Worm (Caenorhabditis elegans) whole organism, late embryonic: ENCODE measurements around the gene oac-48.
A peak's percentile ranks its signal among the peaks of the same experiment; 100 is the strongest.

Experiments
- C08G9.2 ChIP-seq: sonication (generic microtip); optimal IDR thresholded peaks from 2 replicates; lab custom pipeline; 2016; ENCODE audit warnings: mild to moderate bottlenecking, missing genetic modification characterization, moderate library complexity, missing compliant biosample characterization
- F13H6.1 ChIP-seq: sonication (generic microtip); optimal IDR thresholded peaks from 2 replicates; lab custom pipeline; 2016; ENCODE audit warnings: missing genetic modification characterization, missing compliant biosample characterization
- K02D7.2 ChIP-seq: sonication (generic microtip); optimal IDR thresholded peaks from 2 replicates; lab custom pipeline; 2017; ENCODE audit warnings: mild to moderate bottlenecking, missing genetic modification characterization, missing compliant biosample characterization
- T23F11.4 ChIP-seq: fragments of 200-800 bp; sonication (Bioruptor generic); optimal IDR thresholded peaks from 2 replicates; lab custom pipeline; 2018; ENCODE audit warnings: mild to moderate bottlenecking, missing genetic modification characterization, missing compliant biosample characterization
- ahr-1 ChIP-seq: sonication (generic microtip); optimal IDR thresholded peaks from 2 replicates; lab custom pipeline; 2016; ENCODE audit warnings: missing genetic modification characterization, missing compliant biosample characterization
- ceh-14 ChIP-seq: sonication (generic microtip); optimal IDR thresholded peaks from 2 replicates; lab custom pipeline; 2016; ENCODE audit warnings: missing genotype, missing genetic modification characterization, missing compliant biosample characterization
- ceh-19 ChIP-seq: fragments of 200-800 bp; sonication (Bioruptor generic); optimal IDR thresholded peaks from 2 replicates; lab custom pipeline; 2018; ENCODE audit warnings: mild to moderate bottlenecking, missing genetic modification characterization, missing compliant biosample characterization
- ceh-24 ChIP-seq: sonication (generic microtip); optimal IDR thresholded peaks from 2 replicates; lab custom pipeline; 2016; ENCODE audit warnings: mild to moderate bottlenecking, missing genetic modification characterization, missing compliant biosample characterization
- ceh-30 ChIP-seq: fragments of 150-350 bp; optimal IDR thresholded peaks from 2 replicates; lab custom pipeline; 2014; ENCODE audit warnings: missing biosample characterization, missing genetic modification characterization
- ceh-34 ChIP-seq: sonication (generic microtip); optimal IDR thresholded peaks from 2 replicates; lab custom pipeline; 2016; ENCODE audit warnings: mild to moderate bottlenecking, missing genetic modification characterization, missing compliant biosample characterization
- ceh-48 ChIP-seq: sonication (generic microtip); optimal IDR thresholded peaks from 2 replicates; lab custom pipeline; 2016; ENCODE audit warnings: missing genetic modification characterization, inconsistent platforms, missing compliant biosample characterization
- ceh-6 ChIP-seq: fragments of 200-800 bp; sonication (Bioruptor generic); optimal IDR thresholded peaks from 2 replicates; lab custom pipeline; 2018; ENCODE audit warnings: mild to moderate bottlenecking, missing genetic modification characterization, missing compliant biosample characterization
- che-1 ChIP-seq: sonication (generic microtip); optimal IDR thresholded peaks from 2 replicates; lab custom pipeline; 2016; ENCODE audit warnings: mild to moderate bottlenecking, missing genetic modification characterization, missing compliant biosample characterization
- dve-1 ChIP-seq: sonication (generic microtip); optimal IDR thresholded peaks from 2 replicates; lab custom pipeline; 2017; ENCODE audit warnings: antibody characterized with exemption, mild to moderate bottlenecking, missing genetic modification characterization, missing compliant biosample characterization
- elt-2 ChIP-seq: sonication (generic microtip); optimal IDR thresholded peaks from 2 replicates; lab custom pipeline; 2016; ENCODE audit warnings: missing genetic modification reagents, missing genetic modification characterization, missing compliant biosample characterization
- fkh-10 ChIP-seq: fragments of 150-350 bp; optimal IDR thresholded peaks from 2 replicates; lab custom pipeline; 2014; ENCODE audit warnings: missing biosample characterization, missing genetic modification reagents, missing genetic modification characterization
- fkh-6 ChIP-seq: sonication (generic microtip); optimal IDR thresholded peaks from 2 replicates; lab custom pipeline; 2016; ENCODE audit warnings: missing genetic modification characterization, missing compliant biosample characterization
- hlh-15 ChIP-seq: sonication (generic microtip); optimal IDR thresholded peaks from 2 replicates; lab custom pipeline; 2016; ENCODE audit warnings: missing genetic modification characterization, missing compliant biosample characterization
- madf-2 ChIP-seq: sonication (generic microtip); optimal IDR thresholded peaks from 2 replicates; lab custom pipeline; 2017; ENCODE audit warnings: missing genetic modification characterization, missing compliant biosample characterization
- mec-3 ChIP-seq: sonication (generic microtip); optimal IDR thresholded peaks from 2 replicates; lab custom pipeline; 2016; ENCODE audit warnings: borderline replicate concordance, missing genetic modification characterization, missing compliant biosample characterization
- npax-4 ChIP-seq: sonication (generic microtip); optimal IDR thresholded peaks from 2 replicates; lab custom pipeline; 2016; ENCODE audit warnings: missing genetic modification characterization, missing compliant biosample characterization
- pag-3 ChIP-seq: sonication (generic microtip); optimal IDR thresholded peaks from 2 replicates; lab custom pipeline; 2016; ENCODE audit warnings: missing compliant biosample characterization, missing genetic modification characterization, borderline replicate concordance
- pat-9 ChIP-seq: fragments of 200-800 bp; sonication (Bioruptor generic); optimal IDR thresholded peaks from 2 replicates; lab custom pipeline; 2018; ENCODE audit warnings: mild to moderate bottlenecking, missing genetic modification characterization, moderate library complexity, missing compliant biosample characterization
- pax-1 ChIP-seq: fragments of 150-350 bp; optimal IDR thresholded peaks from 2 replicates; lab custom pipeline; 2014; ENCODE audit warnings: missing biosample characterization, missing genetic modification characterization
- pqm-1 ChIP-seq: sonication (generic microtip); optimal IDR thresholded peaks from 2 replicates; lab custom pipeline; 2016; ENCODE audit warnings: missing genetic modification characterization, missing compliant biosample characterization
- pros-1 ChIP-seq: fragments of 150-350 bp; optimal IDR thresholded peaks from 2 replicates; lab custom pipeline; 2014; ENCODE audit warnings: missing biosample characterization, missing genetic modification reagents, missing genetic modification characterization
- ref-2 ChIP-seq: sonication (generic microtip); optimal IDR thresholded peaks from 2 replicates; lab custom pipeline; 2016; ENCODE audit warnings: missing genetic modification characterization, missing compliant biosample characterization
- rnt-1 ChIP-seq: sonication (generic microtip); optimal IDR thresholded peaks from 2 replicates; lab custom pipeline; 2016; ENCODE audit warnings: missing genetic modification characterization, missing compliant biosample characterization
- sdc-2 ChIP-seq: sonication (generic microtip); optimal IDR thresholded peaks from 2 replicates; lab custom pipeline; 2016; ENCODE audit warnings: missing genotype, missing genetic modification characterization, missing compliant biosample characterization
- sox-2 ChIP-seq: fragments of 200-800 bp; sonication (Bioruptor generic); IDR thresholded peaks from 2 replicates; pipeline ENCODE4 v1.3.6; 2022; ENCODE audit warnings: missing genetic modification reagents, missing genetic modification characterization, missing compliant biosample characterization
- ttx-3 ChIP-seq: sonication (generic microtip); optimal IDR thresholded peaks from 2 replicates; lab custom pipeline; 2016; ENCODE audit warnings: missing genetic modification reagents, missing genetic modification characterization, missing compliant biosample characterization
- unc-3 ChIP-seq, 2 experiments: fragments of 200-800 bp in 1 of 2; sonication (Bioruptor generic) in 1 of 2; sonication (generic microtip) in 1 of 2; conservative IDR thresholded peaks in 1 of 2; optimal IDR thresholded peaks in 1 of 2; 2 replicates each; pipeline versions ENCODE4 v1.3.6 to Lab custom; 2016 to 2022; ENCODE audit warnings: missing compliant biosample characterization in 2 of 2, missing genetic modification characterization in 2 of 2, missing genetic modification reagents in 1 of 2
- unc-55 ChIP-seq: sonication (generic microtip); optimal IDR thresholded peaks from 2 replicates; lab custom pipeline; 2017; ENCODE audit warnings: missing biosample characterization, missing genetic modification reagents, missing genetic modification characterization
- unc-86 ChIP-seq: sonication (generic microtip); optimal IDR thresholded peaks from 2 replicates; lab custom pipeline; 2016; ENCODE audit warnings: missing genetic modification characterization, missing compliant biosample characterization
- ztf-16 ChIP-seq: sonication (generic microtip); optimal IDR thresholded peaks from 2 replicates; lab custom pipeline; 2017; ENCODE audit warnings: missing genetic modification characterization, missing compliant biosample characterization

The oac-48 gene

ce11 chrIV:13684827-13685226 is 11.2 kb downstream of the oac-48 start:
- TF ChIP-seq sox-2 (GFP tag; lab: Robert Waterston, UW) (no peak), pqm-1 (no peak), madf-2 (no peak), F13H6.1 (no peak), fkh-10 (GFP tag; lab: Kevin White, UChicago) (no peak), pax-1 (tag; lab: Kevin White, UChicago) (no peak), ceh-6 (GFP tag; lab: Kevin White, UChicago) (no peak), unc-3 (GFP tag; conservative IDR thresholded peaks at IDR 0.05; lab: Robert Waterston, UW) (no peak), unc-3 (tag; optimal IDR thresholded peaks at IDR 0.05; lab: Kevin White, UChicago) (no peak), elt-2 (tag; lab: Kevin White, UChicago) (no peak), rnt-1 (no peak), ceh-24 (tag; lab: Kevin White, UChicago) (no peak), pros-1 (tag; lab: Kevin White, UChicago) (no peak), C08G9.2 (tag; lab: Kevin White, UChicago) (no peak), pat-9 (tag; lab: Kevin White, UChicago) (no peak)

ce11 chrIV:13686965-13687425 is 13.4 kb downstream of the oac-48 start, which contains the start of gene nyn-1:
TSS of gene nyn-1 (minus strand) at chrIV:13687015.
- TF ChIP-seq ceh-24 (tag; lab: Kevin White, UChicago) (no peak), unc-86 (tag; lab: Kevin White, UChicago) (no peak), mec-3 (tag; lab: Kevin White, UChicago) (no peak), fkh-6 (tag; lab: Kevin White, UChicago) (no peak), T23F11.4 (GFP tag; lab: Kevin White, UChicago) (no peak), ceh-34 (tag; lab: Kevin White, UChicago) (no peak), ztf-16 (tag; lab: Kevin White, UChicago) (no peak), pag-3 (tag; lab: Kevin White, UChicago) (no peak)
- TF ChIP-seq, all 69 proteins: peak for 0

- TF ChIP-seq fkh-6 (tag; lab: Kevin White, UChicago) (no peak), che-1 (tag; lab: Kevin White, UChicago) (no peak), T23F11.4 (GFP tag; lab: Kevin White, UChicago) (no peak), dve-1 (tag; lab: Kevin White, UChicago) (no peak), C08G9.2 (tag; lab: Kevin White, UChicago) (no peak), npax-4 (tag; lab: Kevin White, UChicago) (no peak), ceh-19 (GFP tag; lab: Kevin White, UChicago) (no peak), unc-86 (tag; lab: Kevin White, UChicago) (no peak), ceh-48 (tag; lab: Kevin White, UChicago) (no peak), ahr-1 (tag; lab: Kevin White, UChicago) (no peak)
Observed at ce11 chrIV:13687631-13688030, 14.0 kb downstream of the oac-48 start.

ce11 chrIV:13689302-13689880 is 15.8 kb downstream of the oac-48 start, which contains the start of gene T23G4.2:
TSS of gene T23G4.2 (minus strand) at chrIV:13689556.
- TF ChIP-seq K02D7.2 (tag; lab: Kevin White, UChicago), result no peak
- peak; percentile 92 for TF ChIP-seq unc-55
- no peak for TF ChIP-seq sdc-2 (tag; lab: Kevin White, UChicago)
- TF ChIP-seq ceh-14 (tag; lab: Kevin White, UChicago), result no peak

- no peak for TF ChIP-seq ahr-1 (tag; lab: Kevin White, UChicago)
- no peak for TF ChIP-seq hlh-15 (tag; lab: Kevin White, UChicago)
- no peak for TF ChIP-seq ceh-30 (tag; lab: Kevin White, UChicago)
- no peak for TF ChIP-seq ref-2
- TF ChIP-seq ttx-3 (tag; lab: Kevin White, UChicago), result no peak
- TF ChIP-seq C08G9.2 (tag; lab: Kevin White, UChicago), result no peak
Observed at ce11 chrIV:13692522-13692921, 18.9 kb downstream of the oac-48 start.
